Fruit fly (Drosophila melanogaster): ENCODE data around the gene CG13311.

The CG13311 gene

DNA sequence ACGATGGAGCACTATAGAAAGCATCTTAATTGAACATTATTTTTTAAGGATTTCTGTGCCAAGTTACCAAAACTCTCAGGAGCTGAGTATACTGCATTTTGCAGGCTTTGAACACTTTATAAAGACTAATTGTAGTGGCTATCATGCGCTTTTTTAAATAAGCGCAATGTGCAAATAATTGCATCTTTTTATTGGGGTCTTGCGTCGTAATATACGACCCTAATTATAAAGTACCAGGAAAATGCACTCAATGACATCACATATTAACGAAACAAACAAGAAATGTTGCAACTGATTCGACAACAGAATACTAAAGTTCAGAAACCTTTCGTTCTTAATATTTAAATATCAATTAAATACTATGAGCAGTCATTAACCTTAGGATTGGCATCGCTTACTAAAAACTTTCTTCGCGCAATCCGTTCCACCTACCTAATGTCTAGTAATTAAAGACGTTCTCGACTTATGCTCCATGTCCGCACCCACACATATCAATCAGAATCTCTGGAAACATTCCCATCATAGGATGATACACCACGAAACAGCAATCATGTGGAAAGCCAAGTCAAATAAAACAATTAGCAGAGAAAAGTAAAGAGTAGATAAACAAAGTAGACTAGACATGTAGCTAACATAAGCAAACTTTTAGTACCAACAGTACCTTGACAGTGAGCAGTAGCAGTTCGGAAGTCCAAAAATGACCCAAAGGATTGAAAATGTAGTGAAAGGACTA lies 2.3 kb upstream of the CG13311 start, which contains the start of the genes CG32023 and CG34427:
CG32023 (minus strand) TSS at position 101 of the 733 bp plus-strand sequence.
CG34427 (plus strand) TSS at position 683 of the 733 bp plus-strand sequence.
- TF ChIP-seq CG31627 (GFP tag; optimal IDR thresholded peaks at IDR 0.05): no peak
- TF ChIP-seq vri (GFP tag; optimal IDR thresholded peaks at IDR 0.05): no peak
- TF ChIP-seq CG16779 (tag; optimal IDR thresholded peaks at IDR 0.05): no peak
- no peak for TF ChIP-seq fkh (GFP tag; optimal IDR thresholded peaks at IDR 0.05)

- no peak for TF ChIP-seq CG34406 (GFP tag; optimal IDR thresholded peaks at IDR 0.05)
- TF ChIP-seq CG10669 (GFP tag; optimal IDR thresholded peaks at IDR 0.05): no peak
- no peak for TF ChIP-seq ss (GFP tag; optimal IDR thresholded peaks at IDR 0.05)
- TF ChIP-seq CG8632 (GFP tag; optimal IDR thresholded peaks at IDR 0.05): no peak
- TF ChIP-seq acj6 (GFP tag; optimal IDR thresholded peaks at IDR 0.05): no peak
- no peak for TF ChIP-seq dac (GFP tag; optimal IDR thresholded peaks at IDR 0.05)
- TF ChIP-seq Sox102F (GFP tag; optimal IDR thresholded peaks at IDR 0.05): no peak
- no peak for TF ChIP-seq vri (GFP tag; optimal IDR thresholded peaks at IDR 0.05)
- no peak for TF ChIP-seq CG3032 (tag; optimal IDR thresholded peaks at IDR 0.05)
- TF ChIP-seq achi (GFP tag; optimal IDR thresholded peaks at IDR 0.05): no peak
- TF ChIP-seq CG11902 (GFP tag; optimal IDR thresholded peaks at IDR 0.05): no peak
- TF ChIP-seq Hr39 (GFP tag; optimal IDR thresholded peaks at IDR 0.05): no peak
- TF ChIP-seq pdm3 (GFP tag; optimal IDR thresholded peaks at IDR 0.05): no peak
These were observed 1.5 kb downstream of the CG13311 start, which contains the start of gene CG13310 for dm6 chr3L:8800432-8800831. Gene CG13310, minus strand, starts transcription at chr3L:8800532.

- TF ChIP-seq CG15336 (GFP tag; IDR thresholded peaks at IDR 0.05) (no peak), CG3032 (tag; optimal IDR thresholded peaks at IDR 0.05) (no peak), dac (GFP tag; optimal IDR thresholded peaks at IDR 0.05) (no peak), pdm3 (GFP tag; optimal IDR thresholded peaks at IDR 0.05) (no peak), CG31627 (GFP tag; optimal IDR thresholded peaks at IDR 0.05) (no peak), CG32006 (GFP tag; optimal IDR thresholded peaks at IDR 0.05) (no peak), Sox102F (GFP tag; optimal IDR thresholded peaks at IDR 0.05) (no peak), svp (GFP tag) (no peak), CG11294 (GFP tag; IDR thresholded peaks at IDR 0.05) (no peak), Sox14 (GFP tag; optimal IDR thresholded peaks at IDR 0.05) (no peak), CG10631 (GFP tag; optimal IDR thresholded peaks at IDR 0.05) (no peak)
These were observed 3.4 kb downstream of the CG13311 start for dm6 chr3L:8798539-8798938.

dm6 chr3L:8798129-8798528 lies 3.8 kb downstream of the CG13311 start:
- TF ChIP-seq CG11294 (GFP tag; IDR thresholded peaks at IDR 0.05) (no peak), Ets96B (tag; optimal IDR thresholded peaks at IDR 0.05) (no peak), Sox102F (GFP tag; optimal IDR thresholded peaks at IDR 0.05) (no peak), CG6854 (GFP tag; optimal IDR thresholded peaks at IDR 0.05) (no peak), CG16779 (tag; optimal IDR thresholded peaks at IDR 0.05) (no peak), dsx (GFP tag; optimal IDR thresholded peaks at IDR 0.05; ENCODE audit: poor library complexity, severe bottlenecking) (no peak), CG11902 (GFP tag; optimal IDR thresholded peaks at IDR 0.05) (no peak), ss (GFP tag; optimal IDR thresholded peaks at IDR 0.05) (no peak), Hr39 (GFP tag; optimal IDR thresholded peaks at IDR 0.05) (no peak)

DNA sequence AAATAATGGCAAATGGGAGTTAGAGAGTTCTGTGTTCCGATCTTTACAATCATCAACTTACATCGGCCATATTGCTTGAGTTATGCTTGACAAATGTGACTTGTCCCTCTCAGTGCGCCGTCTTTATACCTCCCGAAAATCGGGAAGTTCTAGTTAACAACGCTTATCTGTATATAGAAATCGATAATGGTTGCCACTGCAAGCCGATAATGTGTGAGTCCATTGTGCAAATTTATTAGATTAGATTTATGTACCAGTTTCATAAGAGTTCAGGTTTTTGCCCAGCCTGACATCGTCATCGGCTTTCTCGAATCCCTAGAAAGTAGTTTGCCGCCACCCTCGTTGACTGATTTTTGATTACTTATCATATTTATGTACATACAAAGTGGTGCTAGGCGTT lies 13.5 kb downstream of the CG13311 start, which contains the start of gene Acbp5:
Acbp5 (minus strand) TSS at position 101 of the 400 bp plus-strand sequence.
- peak; percentile 51 for TF ChIP-seq vri (GFP tag; optimal IDR thresholded peaks at IDR 0.05)
- TF ChIP-seq eg (GFP tag; IDR thresholded peaks at IDR 0.05): no peak
- TF ChIP-seq Hr38 (GFP tag; optimal IDR thresholded peaks at IDR 0.05): no peak

dm6 chr3L:8787701-8788100 lies 14.3 kb downstream of the CG13311 start:
- no peak for TF ChIP-seq CG11294 (GFP tag; IDR thresholded peaks at IDR 0.05)
- peak; percentile 53 for TF ChIP-seq svp (GFP tag)
- TF ChIP-seq CG8119 (GFP tag; IDR thresholded peaks at IDR 0.05): no peak
- TF ChIP-seq OdsH (GFP tag; optimal IDR thresholded peaks at IDR 0.05): no peak
